Worm (Caenorhabditis elegans): Measurements from ENCODE around the gene R09F10.1.

- TF ChIP-seq snpc-4 (tag; optimal IDR thresholded peaks at IDR 0.05) (no peak), duxl-1 (tag; optimal IDR thresholded peaks at IDR 0.05; ENCODE audit: poor library complexity) (no peak)
Observed at ce11 chrX:8341675-8342074, 18.3 kb downstream of the R09F10.1 start, which contains the start of gene F55E10.1.

Measured in whole organism, L4 larva.